Fruit fly (Drosophila melanogaster): Measurements from ENCODE around the gene CG15167.

DNA sequence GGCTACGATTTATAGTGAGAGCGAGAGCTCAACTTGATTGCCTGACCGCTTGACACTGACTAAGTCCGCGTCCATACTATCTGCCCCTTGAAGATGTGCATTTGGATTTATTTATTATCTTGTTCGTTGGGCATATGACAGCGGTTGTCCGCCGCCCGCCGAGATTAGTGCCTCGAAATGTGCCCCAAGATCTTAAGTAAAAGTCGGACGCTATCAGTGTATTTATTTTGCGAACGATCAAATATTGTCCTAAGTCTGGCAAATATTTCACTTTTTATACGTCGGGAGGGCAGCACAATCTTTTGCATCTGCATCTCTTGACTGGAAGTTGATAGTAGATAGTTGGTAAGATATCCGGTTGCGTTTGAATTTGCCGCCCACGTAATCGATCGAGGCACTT is 26.5 kb upstream of the CG15167 start, which contains the start of gene Irk3:
- TF ChIP-seq CG16779 (tag; optimal IDR thresholded peaks at IDR 0.05) (no peak), salr (GFP tag; optimal IDR thresholded peaks at IDR 0.05) (no peak), Blimp-1 (GFP tag; optimal IDR thresholded peaks at IDR 0.05) (no peak), CG31627 (GFP tag; optimal IDR thresholded peaks at IDR 0.05) (no peak), CG6854 (GFP tag; optimal IDR thresholded peaks at IDR 0.05) (no peak), acj6 (GFP tag; optimal IDR thresholded peaks at IDR 0.05) (no peak)
